Fruit fly (Drosophila melanogaster) whole organism, embryonic: ENCODE measurements around the gene LysB.
A peak's percentile ranks its signal among the peaks of the same experiment; 100 is the strongest.

Experiments used
- CG11723 ChIP-seq: fragments of 200-800 bp; sonication (Bioruptor generic); optimal IDR thresholded peaks from 2 replicates; lab custom pipeline; 2017; ENCODE audit warnings: missing biosample characterization, mild to moderate bottlenecking, missing genetic modification characterization
- CG12104 ChIP-seq: fragments of 200-800 bp; sonication (Bioruptor generic); optimal IDR thresholded peaks from 3 replicates; lab custom pipeline; 2016; ENCODE audit warnings: missing biosample characterization, missing genetic modification characterization
- CG12769 ChIP-seq: fragments of 200-800 bp; sonication (Bioruptor generic); optimal IDR thresholded peaks from 2 replicates; lab custom pipeline; 2019; ENCODE audit warnings: missing biosample characterization, mild to moderate bottlenecking, missing genetic modification characterization, moderate library complexity
- CG13296 ChIP-seq: fragments of 200-800 bp; sonication (Bioruptor generic); optimal IDR thresholded peaks from 3 replicates; lab custom pipeline; 2018; ENCODE audit warnings: missing biosample characterization, mild to moderate bottlenecking, missing genetic modification characterization
- CG14860 ChIP-seq: fragments of 200-800 bp; sonication (Bioruptor generic); IDR thresholded peaks from 3 replicates; pipeline ENCODE4 v1.3.6; 2022; ENCODE audit warnings: missing biosample characterization, missing genetic modification characterization; ENCODE audit not compliant: partially characterized antibody
- CG18011 ChIP-seq: fragments of 200-800 bp; sonication (Bioruptor generic); optimal IDR thresholded peaks from 2 replicates; lab custom pipeline; 2017; ENCODE audit warnings: missing biosample characterization, missing genetic modification characterization, mild to moderate bottlenecking, moderate library complexity, missing genotype
- CG32767 ChIP-seq: fragments of 200-800 bp; sonication (Bioruptor generic); IDR thresholded peaks from 2 replicates; pipeline ENCODE4 v1.3.6; 2022; ENCODE audit warnings: missing biosample characterization, missing genetic modification characterization
- CG3726 ChIP-seq: fragments of 200-800 bp; sonication (Bioruptor generic); IDR thresholded peaks from 3 replicates; pipeline ENCODE4, ENCODE4 v1.3.6; 2022; ENCODE audit warnings: missing biosample characterization, missing genetic modification characterization
- CG3838 ChIP-seq: fragments of 200-800 bp; sonication (Bioruptor generic); optimal IDR thresholded peaks from 3 replicates; lab custom pipeline; 2016; ENCODE audit warnings: missing biosample characterization, missing genetic modification characterization
- CG3995 ChIP-seq: fragments of 200-800 bp; sonication (Bioruptor generic); optimal IDR thresholded peaks from 3 replicates; lab custom pipeline; 2016; ENCODE audit warnings: missing biosample characterization, missing genetic modification characterization
- CG4730 ChIP-seq: fragments of 200-800 bp; sonication (Bioruptor generic); IDR thresholded peaks from 2 replicates; pipeline ENCODE4 v1.3.6; 2022; ENCODE audit warnings: missing biosample characterization, missing genetic modification characterization
- CG4854 ChIP-seq: fragments of 200-800 bp; sonication (Bioruptor generic); optimal IDR thresholded peaks from 2 replicates; lab custom pipeline; 2016; ENCODE audit warnings: missing biosample characterization, missing genetic modification characterization, inconsistent platforms
- CG6683 ChIP-seq: fragments of 200-800 bp; sonication (Bioruptor generic); optimal IDR thresholded peaks from 2 replicates; lab custom pipeline; 2017; ENCODE audit warnings: missing biosample characterization, mild to moderate bottlenecking, missing genetic modification characterization, missing genetic modification reagents
- CG6765 ChIP-seq: fragments of 200-800 bp; sonication (Bioruptor generic); optimal IDR thresholded peaks from 3 replicates; lab custom pipeline; 2017; ENCODE audit warnings: missing biosample characterization, mild to moderate bottlenecking, missing genetic modification characterization
- CG6813 ChIP-seq: fragments of 200-800 bp; sonication (Bioruptor generic); optimal IDR thresholded peaks from 2 replicates; lab custom pipeline; 2017; ENCODE audit warnings: missing biosample characterization, missing genetic modification characterization, mild to moderate bottlenecking, moderate library complexity, missing genetic modification reagents
- CG7372 ChIP-seq: fragments of 200-800 bp; sonication (Bioruptor generic); IDR thresholded peaks from 2 replicates; pipeline ENCODE4 v1.3.6; 2022; ENCODE audit warnings: missing biosample characterization, missing genetic modification characterization
- CG7987 ChIP-seq: fragments of 200-800 bp; sonication (Bioruptor generic); optimal IDR thresholded peaks from 2 replicates; lab custom pipeline; 2018; ENCODE audit warnings: missing biosample characterization, mild to moderate bottlenecking, missing genetic modification characterization, moderate library complexity
- CG8290 ChIP-seq, 3 experiments: fragments of 200-800 bp; sonication (Bioruptor generic); optimal IDR thresholded peaks; 2 replicates each; lab custom pipeline; 2016 to 2019; ENCODE audit warnings: missing biosample characterization in 3 of 3, missing genetic modification characterization in 3 of 3, mild to moderate bottlenecking in 2 of 3, moderate library complexity in 1 of 3
- CG9215 ChIP-seq: fragments of 200-800 bp; sonication (Bioruptor generic); IDR thresholded peaks from 2 replicates; pipeline ENCODE4 v1.3.6; 2022; ENCODE audit warnings: missing biosample characterization, missing genetic modification characterization
- CTCF ChIP-seq: fragments of 200-800 bp; sonication (Bioruptor generic); optimal IDR thresholded peaks from 2 replicates; lab custom pipeline; 2017; ENCODE audit warnings: missing biosample characterization, mild to moderate bottlenecking, missing genetic modification characterization, moderate library complexity
- HHEX ChIP-seq: fragments of 200-800 bp; sonication (Bioruptor generic); optimal IDR thresholded peaks from 3 replicates; lab custom pipeline; 2017; ENCODE audit warnings: missing biosample characterization, mild to moderate bottlenecking, missing genetic modification characterization, missing genetic modification reagents
- HLH3B ChIP-seq: fragments of 200-800 bp; sonication (Bioruptor generic); IDR thresholded peaks from 2 replicates; pipeline ENCODE4 v1.3.6; 2022; ENCODE audit warnings: missing biosample characterization, missing genetic modification characterization
- HmgD ChIP-seq: fragments of 200-800 bp; sonication (Bioruptor generic); optimal IDR thresholded peaks from 3 replicates; lab custom pipeline; 2016; ENCODE audit warnings: missing biosample characterization, missing genetic modification characterization
- Hr39 ChIP-seq: fragments of >200 bp; optimal IDR thresholded peaks from 2 replicates; lab custom pipeline; 2017
- Med ChIP-seq: fragments of 200-800 bp; sonication (Bioruptor generic); peaks from one replicate; lab custom pipeline; 2016; ENCODE audit warnings: missing biosample characterization, missing genetic modification characterization, mild to moderate bottlenecking, inconsistent platforms, moderate library complexity
- Meics ChIP-seq: fragments of 200-800 bp; sonication (Bioruptor generic); optimal IDR thresholded peaks from 2 replicates; lab custom pipeline; 2017; ENCODE audit warnings: missing biosample characterization, mild to moderate bottlenecking, missing genetic modification characterization
- Myb ChIP-seq: fragments of 200-800 bp; sonication (Bioruptor generic); optimal IDR thresholded peaks from 2 replicates; lab custom pipeline; 2016; ENCODE audit warnings: missing biosample characterization, missing genetic modification characterization
- Opbp ChIP-seq: fragments of 200-800 bp; sonication (Bioruptor generic); IDR thresholded peaks from 3 replicates; pipeline ENCODE4 v1.3.6; 2022; ENCODE audit warnings: missing biosample characterization, missing genetic modification characterization; ENCODE audit not compliant: partially characterized antibody
- Optix ChIP-seq: fragments of 200-800 bp; sonication (Bioruptor generic); IDR thresholded peaks from 3 replicates; pipeline ENCODE4 v1.3.6; 2022; ENCODE audit warnings: missing biosample characterization, missing genetic modification characterization
- Poxn ChIP-seq: fragments of 200-800 bp; sonication (Bioruptor generic); IDR thresholded peaks from 2 replicates; pipeline ENCODE4 v1.3.6; 2022; ENCODE audit warnings: missing biosample characterization, missing genetic modification characterization
- Ravus ChIP-seq: fragments of 200-800 bp; sonication (Bioruptor generic); IDR thresholded peaks from 2 replicates; pipeline ENCODE4 v1.3.6; 2022; ENCODE audit warnings: missing biosample characterization, missing genetic modification characterization
- Rfx ChIP-seq: fragments of 200-800 bp; sonication (Bioruptor generic); IDR thresholded peaks from 2 replicates; pipeline ENCODE4 v1.3.6; 2022; ENCODE audit warnings: missing biosample characterization, missing genetic modification characterization
- Sry-β ChIP-seq: fragments of 200-800 bp; sonication (Bioruptor generic); optimal IDR thresholded peaks from 2 replicates; lab custom pipeline; 2018; ENCODE audit warnings: missing biosample characterization, mild to moderate bottlenecking, missing genetic modification characterization, moderate library complexity
- Sry-δ ChIP-seq: fragments of 200-800 bp; sonication (Bioruptor generic); optimal IDR thresholded peaks from 2 replicates; lab custom pipeline; 2016; ENCODE audit warnings: missing biosample characterization, missing genetic modification characterization
- TFAM ChIP-seq: fragments of 200-800 bp; sonication (Bioruptor generic); optimal IDR thresholded peaks from 2 replicates; lab custom pipeline; 2017; ENCODE audit warnings: missing biosample characterization, missing genetic modification characterization, inconsistent platforms
- Usf ChIP-seq: fragments of 200-800 bp; sonication (Bioruptor generic); optimal IDR thresholded peaks from 2 replicates; lab custom pipeline; 2017; ENCODE audit warnings: missing genotype, missing biosample characterization, missing genetic modification characterization
- dmrt99B ChIP-seq: fragments of 200-800 bp; sonication (Bioruptor generic); optimal IDR thresholded peaks from 2 replicates; lab custom pipeline; 2018; ENCODE audit warnings: missing biosample characterization, mild to moderate bottlenecking, missing genetic modification characterization, moderate library complexity
- emc ChIP-seq: fragments of 200-800 bp; sonication (Bioruptor generic); optimal IDR thresholded peaks from 2 replicates; lab custom pipeline; 2016; ENCODE audit warnings: missing biosample characterization, missing genetic modification characterization
- eve ChIP-seq, 2 experiments: fragments of >200 bp; optimal IDR thresholded peaks; 2 replicates each; lab custom pipeline; 2017; ENCODE audit warnings: missing biosample characterization in 2 of 2, missing genetic modification characterization in 2 of 2
- ewg ChIP-seq: fragments of 200-800 bp; sonication (Bioruptor generic); optimal IDR thresholded peaks from 3 replicates; lab custom pipeline; 2017; ENCODE audit warnings: mild to moderate bottlenecking, missing biosample characterization, missing genetic modification reagents, missing genetic modification characterization
- gsb ChIP-seq: fragments of 200-800 bp; sonication (Bioruptor generic); IDR thresholded peaks from 2 replicates; pipeline ENCODE4 v1.3.6; 2022; ENCODE audit warnings: missing biosample characterization, missing genetic modification characterization
- kay ChIP-seq: fragments of 200-800 bp; sonication (Bioruptor generic); optimal IDR thresholded peaks from 2 replicates; lab custom pipeline; 2016; ENCODE audit warnings: missing biosample characterization, missing genetic modification characterization
- nau ChIP-seq: fragments of 200-800 bp; sonication (Bioruptor generic); optimal IDR thresholded peaks from 3 replicates; lab custom pipeline; 2017; ENCODE audit warnings: missing biosample characterization, mild to moderate bottlenecking, missing genetic modification characterization, missing genetic modification reagents
- ranshi ChIP-seq: fragments of 200-800 bp; sonication (Bioruptor generic); IDR thresholded peaks from 2 replicates; pipeline ENCODE4 v1.3.6; 2022; ENCODE audit warnings: missing biosample characterization, missing genetic modification characterization
- rib ChIP-seq: fragments of 200-800 bp; sonication (Bioruptor generic); IDR thresholded peaks from 2 replicates; pipeline ENCODE4 v1.3.6; 2022; ENCODE audit warnings: missing biosample characterization, missing genetic modification characterization
- row ChIP-seq: fragments of 200-800 bp; sonication (Bioruptor generic); IDR thresholded peaks from 3 replicates; pipeline ENCODE4 v1.3.6; 2022; ENCODE audit warnings: missing biosample characterization, missing genetic modification characterization
- sima ChIP-seq: fragments of 200-800 bp; sonication (Bioruptor generic); optimal IDR thresholded peaks from 2 replicates; lab custom pipeline; 2016; ENCODE audit warnings: missing biosample characterization, missing genetic modification characterization
- so ChIP-seq: fragments of 200-800 bp; sonication (Bioruptor generic); IDR thresholded peaks from 3 replicates; pipeline ENCODE4 v1.3.6; 2022; ENCODE audit warnings: missing biosample characterization, missing genetic modification characterization
- tio ChIP-seq: fragments of 200-800 bp; sonication (Bioruptor generic); optimal IDR thresholded peaks from 2 replicates; lab custom pipeline; 2017; ENCODE audit warnings: missing biosample characterization, missing genetic modification characterization, inconsistent platforms

The LysB gene

dm6 chr3L:1204674-1205547 lies 2.3 kb upstream of the LysB start, which contains the start of gene CG9119 (continued):
- TF ChIP-seq CG3995 (GFP tag; lab: Kevin White, UChicago) (peak; percentile 40), CG32767 (GFP tag; lab: Robert Waterston, UW) (peak; percentile 45; the same call in 1 of the 2 replicates), Rfx (GFP tag; lab: Robert Waterston, UW) (peak; percentile 57; the same call in 1 of the 2 replicates), CG9215 (peak; percentile 63), emc (GFP tag; lab: Kevin White, UChicago) (peak; percentile 42), CG13296 (GFP tag; lab: Kevin White, UChicago) (peak; percentile 61), gsb (no peak), HHEX (GFP tag; lab: Kevin White, UChicago) (peak; percentile 75), kay (no peak), CG8290 (GFP tag; optimal IDR thresholded peaks at IDR 0.05; lab: Kevin White, UChicago) (no peak), CG8290 (tag; optimal IDR thresholded peaks at IDR 0.05; lab: Kevin White, UChicago) (peak in 1 of 2 experiments; percentile 35), rib (GFP tag; lab: Robert Waterston, UW) (0 out of 2 replicates have a peak, but pooled peaks have one; percentile 19), dmrt99B (tag; lab: Kevin White, UChicago) (peak; percentile 75), so (GFP tag; lab: Robert Waterston, UW) (no peak), CG3838 (GFP tag; lab: Kevin White, UChicago) (no peak), eve (GFP tag; optimal IDR thresholded peaks at IDR 0.05; lab: Kevin White, UChicago) (no peak), CG11723 (peak; percentile 37), CG3726 (0 out of 3 replicates have a peak, but pooled peaks have one; percentile 41), CG18011 (GFP tag; lab: Kevin White, UChicago) (no peak), CG7987 (GFP tag; lab: Kevin White, UChicago) (peak; percentile 71), Usf (GFP tag; lab: Kevin White, UChicago) (no peak), Meics (GFP tag; lab: Kevin White, UChicago) (peak; percentile 75), TFAM (GFP tag; lab: Kevin White, UChicago) (no peak), Sry-β (GFP tag; lab: Kevin White, UChicago) (no peak), HLH3B (GFP tag; lab: Robert Waterston, UW) (peak; percentile 39; the same call in 1 of the 2 replicates), CG12104 (GFP tag; lab: Kevin White, UChicago) (peak; percentile 24), row (GFP tag; lab: Robert Waterston, UW) (peak; percentile 89), CG6765 (peak; percentile 1), Opbp (GFP tag; lab: Robert Waterston, UW) (no peak), Ravus (GFP tag; lab: Robert Waterston, UW) (0 out of 2 replicates have a peak, but pooled peaks have one; percentile 1), Optix (GFP tag; lab: Robert Waterston, UW) (peak; percentile 52; the same call in 1 of the 3 replicates), sima (GFP tag; lab: Kevin White, UChicago) (no peak), CTCF (GFP tag; lab: Kevin White, UChicago) (no peak), ranshi (GFP tag; lab: Robert Waterston, UW) (no peak; the same call in 1 of the 2 replicates), Med (GFP tag; lab: Kevin White, UChicago) (peak; percentile 86), ewg (peak; percentile 38), HmgD (no peak), CG6813 (GFP tag; lab: Kevin White, UChicago) (peak; percentile 60), Myb (GFP tag; lab: Kevin White, UChicago) (peak; percentile 70), CG14860 (GFP tag; lab: Robert Waterston, UW) (no peak), CG6683 (peak; percentile 54), tio (peak; percentile 71), Poxn (GFP tag; lab: Robert Waterston, UW) (no peak), Hr39 (no peak), CG4730 (0 out of 2 replicates have a peak, but pooled peaks have one; percentile 36), CG4854 (GFP tag; lab: Kevin White, UChicago) (no peak), CG12769 (tag; lab: Kevin White, UChicago) (peak; percentile 63), nau (GFP tag; lab: Kevin White, UChicago) (peak; percentile 51), Sry-δ (peak; percentile 24), CG7372 (GFP tag; lab: Robert Waterston, UW) (0 out of 2 replicates have a peak, but pooled peaks have one; percentile 26)
